Worm (Caenorhabditis elegans): ENCODE measurements around the gene srlf-24.

ce11 chrIV:11103501-11103900 is 2.1 kb downstream of the srlf-24 start:
- TF ChIP-seq F13H6.1 (tag; optimal IDR thresholded peaks at IDR 0.05) (no peak), egl-27 (tag; optimal IDR thresholded peaks at IDR 0.05) (no peak), snpc-4 (tag; optimal IDR thresholded peaks at IDR 0.05) (no peak), lsy-2 (tag; optimal IDR thresholded peaks at IDR 0.05) (no peak), elt-3 (tag; optimal IDR thresholded peaks at IDR 0.05) (no peak), blmp-1 (tag; optimal IDR thresholded peaks at IDR 0.05; ENCODE audit: insufficient read depth) (no peak), mdl-1 (tag; optimal IDR thresholded peaks at IDR 0.05) (no peak), ceh-82 (tag; optimal IDR thresholded peaks at IDR 0.05) (no peak), ama-1 (optimal IDR thresholded peaks at IDR 0.05) (no peak)

Measured in whole organism, L2 larva.